Fruit fly (Drosophila melanogaster) whole organism, prepupa: Measurements from ENCODE around the gene CG13046.

Experiments
- Blimp-1 ChIP-seq: fragments of 200-800 bp; sonication (Bioruptor generic); optimal IDR thresholded peaks from 3 replicates; lab custom pipeline; 2017; ENCODE audit warnings: missing biosample characterization, missing genetic modification characterization, mild to moderate bottlenecking, moderate library complexity, missing genetic modification reagents
- CG10631 ChIP-seq: fragments of 200-800 bp; sonication (Bioruptor generic); optimal IDR thresholded peaks from 2 replicates; lab custom pipeline; 2016; ENCODE audit warnings: missing biosample characterization, missing genetic modification characterization
- CG11762 ChIP-seq: fragments of 200-800 bp; sonication (Bioruptor generic); optimal IDR thresholded peaks from 3 replicates; lab custom pipeline; 2016; ENCODE audit warnings: missing biosample characterization, missing genetic modification characterization; ENCODE audit not compliant: insufficient read depth
- CG11902 ChIP-seq: fragments of 200-800 bp; sonication (Bioruptor generic); optimal IDR thresholded peaks from 3 replicates; lab custom pipeline; 2016; ENCODE audit warnings: missing biosample characterization, missing genetic modification characterization
- CG15336 ChIP-seq: fragments of 200-800 bp; sonication (Bioruptor generic); IDR thresholded peaks from 2 replicates; pipeline ENCODE4 v1.3.6; 2022; ENCODE audit warnings: missing biosample characterization, missing genetic modification characterization
- CG16779 ChIP-seq: fragments of 200-800 bp; sonication (Bioruptor generic); optimal IDR thresholded peaks from 3 replicates; lab custom pipeline; 2017; ENCODE audit warnings: missing biosample characterization, mild to moderate bottlenecking, missing genetic modification characterization
- CG3032 ChIP-seq: fragments of 200-800 bp; optimal IDR thresholded peaks from 2 replicates; lab custom pipeline; 2019; ENCODE audit warnings: missing biosample characterization, mild to moderate bottlenecking, missing genetic modification characterization, moderate library complexity
- CG31627 ChIP-seq: fragments of 200-800 bp; sonication (Bioruptor generic); optimal IDR thresholded peaks from 3 replicates; lab custom pipeline; 2016; ENCODE audit warnings: missing biosample characterization, missing genetic modification characterization
- CG32006 ChIP-seq: fragments of 200-800 bp; sonication (Bioruptor generic); optimal IDR thresholded peaks from 3 replicates; lab custom pipeline; 2017; ENCODE audit warnings: missing biosample characterization, mild to moderate bottlenecking, missing genetic modification characterization
- CG34406 ChIP-seq: fragments of 200-800 bp; sonication (Bioruptor generic); optimal IDR thresholded peaks from 3 replicates; lab custom pipeline; 2016; ENCODE audit warnings: missing biosample characterization, missing genetic modification characterization
- CG3919 ChIP-seq: fragments of 200-800 bp; sonication (Bioruptor generic); optimal IDR thresholded peaks from 3 replicates; lab custom pipeline; 2016; ENCODE audit warnings: missing biosample characterization, missing genetic modification characterization
- CG4318 ChIP-seq: fragments of 200-800 bp; sonication (Bioruptor generic); optimal IDR thresholded peaks from 3 replicates; lab custom pipeline; 2017; ENCODE audit warnings: missing biosample characterization, mild to moderate bottlenecking, missing genetic modification characterization
- CG6276 ChIP-seq: fragments of 200-800 bp; sonication (Bioruptor generic); optimal IDR thresholded peaks from 2 replicates; lab custom pipeline; 2017; ENCODE audit warnings: missing biosample characterization, mild to moderate bottlenecking, missing genetic modification characterization
- CG6792 ChIP-seq: fragments of 200-800 bp; sonication (Bioruptor generic); optimal IDR thresholded peaks from 3 replicates; lab custom pipeline; 2016; ENCODE audit warnings: missing biosample characterization, missing genetic modification characterization
- CG6854 ChIP-seq: fragments of 200-800 bp; sonication (Bioruptor generic); optimal IDR thresholded peaks from 2 replicates; lab custom pipeline; 2017; ENCODE audit warnings: missing biosample characterization, mild to moderate bottlenecking, missing genetic modification characterization
- CG8319 ChIP-seq: fragments of 200-800 bp; sonication (Bioruptor generic); optimal IDR thresholded peaks from 3 replicates; lab custom pipeline; 2016; ENCODE audit warnings: missing biosample characterization, missing genetic modification characterization
- CG8632 ChIP-seq: fragments of 200-800 bp; sonication (Bioruptor generic); optimal IDR thresholded peaks from 3 replicates; lab custom pipeline; 2016; ENCODE audit warnings: missing biosample characterization, missing genetic modification characterization
- CG9139 ChIP-seq: fragments of 200-800 bp; sonication (Bioruptor generic); optimal IDR thresholded peaks from 3 replicates; lab custom pipeline; 2017; ENCODE audit warnings: missing biosample characterization, mild to moderate bottlenecking, missing genetic modification characterization
- Eip78C ChIP-seq: fragments of 200-800 bp; sonication (Bioruptor generic); peaks from one replicate; lab custom pipeline; 2016; ENCODE audit warnings: missing biosample characterization, missing genetic modification characterization
- Ets21C ChIP-seq: fragments of 200-800 bp; sonication (Bioruptor generic); optimal IDR thresholded peaks from 3 replicates; lab custom pipeline; 2016; ENCODE audit warnings: missing biosample characterization, missing genetic modification characterization
- Ets96B ChIP-seq: fragments of 200-800 bp; optimal IDR thresholded peaks from 2 replicates; lab custom pipeline; 2019; ENCODE audit warnings: missing biosample characterization, mild to moderate bottlenecking, missing genetic modification characterization, moderate library complexity
- Gug ChIP-seq: fragments of 200-800 bp; sonication (Bioruptor generic); IDR thresholded peaks from 2 replicates; pipeline ENCODE4 v1.3.6; 2022; ENCODE audit warnings: missing biosample characterization, missing genetic modification characterization
- Hr39 ChIP-seq: fragments of 200-800 bp; sonication (Bioruptor generic); optimal IDR thresholded peaks from 2 replicates; lab custom pipeline; 2016; ENCODE audit warnings: missing biosample characterization, missing genetic modification characterization
- Hr4 ChIP-seq: fragments of 200-800 bp; sonication (Bioruptor generic); optimal IDR thresholded peaks from 3 replicates; lab custom pipeline; 2016; ENCODE audit warnings: missing biosample characterization, missing genetic modification characterization
- OdsH ChIP-seq: fragments of 200-800 bp; sonication (Bioruptor generic); optimal IDR thresholded peaks from 3 replicates; lab custom pipeline; 2016; ENCODE audit warnings: missing biosample characterization, missing genetic modification characterization
- Smox ChIP-seq: fragments of 200-800 bp; sonication (Bioruptor generic); optimal IDR thresholded peaks from 3 replicates; lab custom pipeline; 2016; ENCODE audit warnings: missing biosample characterization, missing genetic modification characterization
- Sox102F ChIP-seq: fragments of 200-800 bp; sonication (Bioruptor generic); optimal IDR thresholded peaks from 2 replicates; lab custom pipeline; 2016; ENCODE audit warnings: missing biosample characterization, mild to moderate bottlenecking, missing genetic modification characterization
- Sox14 ChIP-seq: fragments of 200-800 bp; sonication (Bioruptor generic); optimal IDR thresholded peaks from 3 replicates; lab custom pipeline; 2016; ENCODE audit warnings: missing biosample characterization, missing genetic modification characterization
- achi ChIP-seq: fragments of 200-800 bp; sonication (Bioruptor generic); optimal IDR thresholded peaks from 3 replicates; lab custom pipeline; 2016; ENCODE audit warnings: missing biosample characterization, missing genetic modification characterization
- dac ChIP-seq: fragments of 200-800 bp; sonication (Bioruptor generic); optimal IDR thresholded peaks from 2 replicates; lab custom pipeline; 2017; ENCODE audit warnings: missing biosample characterization, mild to moderate bottlenecking, missing genetic modification characterization
- dsx ChIP-seq: fragments of 200-800 bp; optimal IDR thresholded peaks from 3 replicates; lab custom pipeline; 2019; ENCODE audit warnings: missing biosample characterization, mild to moderate bottlenecking, missing genetic modification characterization, moderate library complexity; ENCODE audit not compliant: poor library complexity, severe bottlenecking
- eg ChIP-seq: fragments of 200-800 bp; sonication (Bioruptor generic); IDR thresholded peaks from 3 replicates; pipeline ENCODE4 v1.3.6; 2022; ENCODE audit warnings: missing biosample characterization, missing genetic modification characterization
- fd59A ChIP-seq: fragments of 200-800 bp; sonication (Bioruptor generic); optimal IDR thresholded peaks from 2 replicates; lab custom pipeline; 2017; ENCODE audit warnings: missing biosample characterization, mild to moderate bottlenecking, missing genetic modification characterization, missing genetic modification reagents
- fd85E ChIP-seq: fragments of 200-800 bp; sonication (Bioruptor generic); optimal IDR thresholded peaks from 3 replicates; lab custom pipeline; 2016; ENCODE audit warnings: missing biosample characterization, missing genetic modification characterization
- fkh ChIP-seq: fragments of 200-800 bp; sonication (Bioruptor generic); optimal IDR thresholded peaks from 3 replicates; lab custom pipeline; 2017; ENCODE audit warnings: missing biosample characterization, mild to moderate bottlenecking, missing genetic modification characterization, moderate library complexity
- lz ChIP-seq: fragments of 200-800 bp; sonication (Bioruptor generic); optimal IDR thresholded peaks from 3 replicates; lab custom pipeline; 2016; ENCODE audit warnings: missing biosample characterization, missing genetic modification characterization
- net ChIP-seq: fragments of 200-800 bp; sonication (Bioruptor generic); optimal IDR thresholded peaks from 3 replicates; lab custom pipeline; 2016; ENCODE audit warnings: missing biosample characterization, missing genetic modification characterization
- pdm3 ChIP-seq: fragments of 200-800 bp; sonication (Bioruptor generic); optimal IDR thresholded peaks from 3 replicates; lab custom pipeline; 2016; ENCODE audit warnings: missing biosample characterization, missing genetic modification characterization
- salr ChIP-seq, 2 experiments: fragments of 200-800 bp; sonication (Bioruptor generic); optimal IDR thresholded peaks; 3 replicates each; lab custom pipeline; 2016 to 2018; ENCODE audit warnings: missing biosample characterization in 2 of 2, missing genetic modification characterization in 2 of 2, mild to moderate bottlenecking in 1 of 2
- spab ChIP-seq: fragments of 200-800 bp; sonication (Bioruptor generic); optimal IDR thresholded peaks from 2 replicates; lab custom pipeline; 2017; ENCODE audit warnings: missing biosample characterization, mild to moderate bottlenecking, missing genetic modification characterization, missing genetic modification reagents
- topi ChIP-seq: fragments of 200-800 bp; sonication (Bioruptor generic); optimal IDR thresholded peaks from 3 replicates; lab custom pipeline; 2016; ENCODE audit warnings: missing biosample characterization, missing genetic modification characterization
- vri ChIP-seq: fragments of 200-800 bp; sonication (Bioruptor generic); optimal IDR thresholded peaks from 3 replicates; lab custom pipeline; 2016; ENCODE audit warnings: missing biosample characterization, mild to moderate bottlenecking, missing genetic modification characterization

Gene CG13046

dm6 chr3L:16268106-16268733 is 20.0 kb downstream of the CG13046 start, which contains the start of gene CG4950 (continued):
- peak; percentile 33 for TF ChIP-seq fd59A
- peak; percentile 25 for TF ChIP-seq CG34406 (GFP tag; lab: Kevin White, UChicago)
- peak; percentile 25 for TF ChIP-seq CG6276 (GFP tag; lab: Kevin White, UChicago)
- TF ChIP-seq topi: peak; percentile 27
- peak; percentile 1 for TF ChIP-seq net (GFP tag; lab: Kevin White, UChicago)
- peak; percentile 19 for TF ChIP-seq lz (GFP tag; lab: Kevin White, UChicago)
- TF ChIP-seq CG3032: peak; percentile 69
- peak; percentile 30 for TF ChIP-seq CG8632 (GFP tag; lab: Kevin White, UChicago)
- TF ChIP-seq spab (GFP tag; lab: Kevin White, UChicago): peak; percentile 50
- no peak for TF ChIP-seq CG11902 (GFP tag; lab: Kevin White, UChicago)
- peak; percentile 42; the same call in 1 of the 2 replicates for TF ChIP-seq Gug
- TF ChIP-seq Hr4 (GFP tag; lab: Kevin White, UChicago): peak; percentile 18
- TF ChIP-seq eg (GFP tag; lab: Robert Waterston, UW): no peak
- peak; percentile 47 for TF ChIP-seq pdm3 (GFP tag; lab: Kevin White, UChicago)
- TF ChIP-seq Hr39 (GFP tag; lab: Kevin White, UChicago): peak; percentile 12
- no peak for TF ChIP-seq CG8319 (GFP tag; lab: Kevin White, UChicago)
- TF ChIP-seq Ets96B: peak; percentile 59
- TF ChIP-seq Smox: peak; percentile 11
- TF ChIP-seq dsx: peak; percentile 52
- TF ChIP-seq CG31627 (GFP tag; lab: Kevin White, UChicago): peak; percentile 8
- TF ChIP-seq CG16779: peak; percentile 15
- TF ChIP-seq Blimp-1 (GFP tag; lab: Kevin White, UChicago): no peak
- TF ChIP-seq CG4318 (GFP tag; lab: Kevin White, UChicago): no peak
- TF ChIP-seq Eip78C (GFP tag; lab: Kevin White, UChicago): peak; percentile 87
- TF ChIP-seq Sox14 (GFP tag; lab: Kevin White, UChicago): peak; percentile 44
- TF ChIP-seq dac (GFP tag; lab: Kevin White, UChicago): no peak
- TF ChIP-seq CG9139 (GFP tag; lab: Kevin White, UChicago): peak; percentile 2
- TF ChIP-seq CG15336: 0 out of 2 replicates have a peak, but pooled peaks have one; percentile 22
- TF ChIP-seq CG3919 (GFP tag; lab: Kevin White, UChicago): peak; percentile 29

dm6 chr3L:16265000-16265399 is 23.2 kb downstream of the CG13046 start, which contains the start of the genes CG13051 and CG13069:
CG13051 (minus strand) TSS chr3L:16265100.
CG13069 (plus strand) TSS chr3L:16265385.
- TF ChIP-seq CG4318 (GFP tag; lab: Kevin White, UChicago) (no peak), OdsH (GFP tag; lab: Kevin White, UChicago) (no peak), lz (GFP tag; lab: Kevin White, UChicago) (no peak)

- TF ChIP-seq CG9139 (GFP tag; lab: Kevin White, UChicago) (no peak), fd85E (no peak), vri (GFP tag; lab: Kevin White, UChicago) (no peak)
Observed at dm6 chr3L:16263043-16263442, 25.2 kb downstream of the CG13046 start, which contains the start of gene CG13070. CG13070 (plus strand) TSS chr3L:16263343.

dm6 chr3L:16262440-16262839 is 25.8 kb downstream of the CG13046 start, which contains the start of gene CG13071:
CG13071 (plus strand) TSS chr3L:16262740.
- TF ChIP-seq Ets21C (GFP tag; lab: Kevin White, UChicago) (no peak), CG6792 (no peak), fkh (no peak), CG31627 (GFP tag; lab: Kevin White, UChicago) (no peak), CG32006 (GFP tag; lab: Kevin White, UChicago) (no peak), CG6854 (GFP tag; lab: Kevin White, UChicago) (no peak), Sox102F (no peak), Hr39 (GFP tag; lab: Kevin White, UChicago) (no peak), salr (GFP tag; optimal IDR thresholded peaks at IDR 0.05; lab: Kevin White, UChicago) (no peak), CG16779 (no peak), CG10631 (no peak), CG9139 (GFP tag; lab: Kevin White, UChicago) (no peak), achi (GFP tag; lab: Kevin White, UChicago) (no peak), CG11762 (GFP tag; lab: Kevin White, UChicago) (no peak)
